Worm (Caenorhabditis elegans) whole organism, late embryonic: Measurements from ENCODE around the gene ace-3.

Source experiments
- C08G9.2 ChIP-seq: sonication (generic microtip); optimal IDR thresholded peaks from 2 replicates; lab custom pipeline; 2016; ENCODE audit warnings: mild to moderate bottlenecking, missing genetic modification characterization, moderate library complexity, missing compliant biosample characterization
- F13H6.1 ChIP-seq: sonication (generic microtip); optimal IDR thresholded peaks from 2 replicates; lab custom pipeline; 2016; ENCODE audit warnings: missing genetic modification characterization, missing compliant biosample characterization
- K02D7.2 ChIP-seq: sonication (generic microtip); optimal IDR thresholded peaks from 2 replicates; lab custom pipeline; 2017; ENCODE audit warnings: mild to moderate bottlenecking, missing genetic modification characterization, missing compliant biosample characterization
- K09A11.1 ChIP-seq: sonication (generic microtip); optimal IDR thresholded peaks from 2 replicates; lab custom pipeline; 2017; ENCODE audit warnings: antibody characterized with exemption, mild to moderate bottlenecking, missing genetic modification characterization, missing compliant biosample characterization; ENCODE audit not compliant: insufficient read depth
- T23F11.4 ChIP-seq: fragments of 200-800 bp; sonication (Bioruptor generic); optimal IDR thresholded peaks from 2 replicates; lab custom pipeline; 2018; ENCODE audit warnings: mild to moderate bottlenecking, missing genetic modification characterization, missing compliant biosample characterization
- ahr-1 ChIP-seq: sonication (generic microtip); optimal IDR thresholded peaks from 2 replicates; lab custom pipeline; 2016; ENCODE audit warnings: missing genetic modification characterization, missing compliant biosample characterization
- ama-1 ChIP-seq: fragments of 150-350 bp; optimal IDR thresholded peaks from 2 replicates; lab custom pipeline; 2014
- ceh-14 ChIP-seq: sonication (generic microtip); optimal IDR thresholded peaks from 2 replicates; lab custom pipeline; 2016; ENCODE audit warnings: missing genotype, missing genetic modification characterization, missing compliant biosample characterization
- ceh-19 ChIP-seq: fragments of 200-800 bp; sonication (Bioruptor generic); optimal IDR thresholded peaks from 2 replicates; lab custom pipeline; 2018; ENCODE audit warnings: mild to moderate bottlenecking, missing genetic modification characterization, missing compliant biosample characterization
- ceh-22 ChIP-seq: sonication (generic microtip); optimal IDR thresholded peaks from 2 replicates; lab custom pipeline; 2017; ENCODE audit warnings: missing biosample characterization, missing genetic modification characterization
- ceh-24 ChIP-seq: sonication (generic microtip); optimal IDR thresholded peaks from 2 replicates; lab custom pipeline; 2016; ENCODE audit warnings: mild to moderate bottlenecking, missing genetic modification characterization, missing compliant biosample characterization
- ceh-30 ChIP-seq: fragments of 150-350 bp; optimal IDR thresholded peaks from 2 replicates; lab custom pipeline; 2014; ENCODE audit warnings: missing biosample characterization, missing genetic modification characterization
- ceh-31 ChIP-seq: sonication (generic microtip); optimal IDR thresholded peaks from 2 replicates; lab custom pipeline; 2016; ENCODE audit warnings: missing genetic modification characterization, missing compliant biosample characterization
- ceh-34 ChIP-seq: sonication (generic microtip); optimal IDR thresholded peaks from 2 replicates; lab custom pipeline; 2016; ENCODE audit warnings: mild to moderate bottlenecking, missing genetic modification characterization, missing compliant biosample characterization
- ceh-45 ChIP-seq: fragments of 200-800 bp; sonication (Bioruptor generic); IDR thresholded peaks from 2 replicates; pipeline ENCODE4 v1.3.6; 2022; ENCODE audit warnings: missing genetic modification reagents, missing genetic modification characterization, missing compliant biosample characterization
- ceh-6 ChIP-seq: fragments of 200-800 bp; sonication (Bioruptor generic); optimal IDR thresholded peaks from 2 replicates; lab custom pipeline; 2018; ENCODE audit warnings: mild to moderate bottlenecking, missing genetic modification characterization, missing compliant biosample characterization
- ceh-9 ChIP-seq: sonication (generic microtip); optimal IDR thresholded peaks from 2 replicates; lab custom pipeline; 2016; ENCODE audit warnings: mild to moderate bottlenecking, missing genetic modification characterization, inconsistent platforms, missing compliant biosample characterization
- dmd-4 ChIP-seq: sonication (generic microtip); optimal IDR thresholded peaks from 2 replicates; lab custom pipeline; 2016; ENCODE audit warnings: borderline replicate concordance, missing genetic modification characterization, missing compliant biosample characterization
- elt-2 ChIP-seq: sonication (generic microtip); optimal IDR thresholded peaks from 2 replicates; lab custom pipeline; 2016; ENCODE audit warnings: missing genetic modification reagents, missing genetic modification characterization, missing compliant biosample characterization
- ets-4 ChIP-seq: sonication (generic microtip); optimal IDR thresholded peaks from 2 replicates; lab custom pipeline; 2016; ENCODE audit warnings: missing genetic modification characterization, missing compliant biosample characterization
- eyg-1 ChIP-seq: sonication (generic microtip); optimal IDR thresholded peaks from 2 replicates; lab custom pipeline; 2016; ENCODE audit warnings: missing genotype, missing genetic modification characterization, missing compliant biosample characterization
- fax-1 ChIP-seq: sonication (generic microtip); optimal IDR thresholded peaks from 2 replicates; lab custom pipeline; 2016; ENCODE audit warnings: missing genotype, missing genetic modification characterization, missing compliant biosample characterization
- fkh-10 ChIP-seq: fragments of 150-350 bp; optimal IDR thresholded peaks from 2 replicates; lab custom pipeline; 2014; ENCODE audit warnings: missing biosample characterization, missing genetic modification reagents, missing genetic modification characterization
- fkh-6 ChIP-seq: sonication (generic microtip); optimal IDR thresholded peaks from 2 replicates; lab custom pipeline; 2016; ENCODE audit warnings: missing genetic modification characterization, missing compliant biosample characterization
- gmeb-2 ChIP-seq: sonication (generic microtip); optimal IDR thresholded peaks from 2 replicates; lab custom pipeline; 2016; ENCODE audit warnings: missing genetic modification characterization, inconsistent platforms, missing compliant biosample characterization
- hlh-8 ChIP-seq: sonication (generic microtip); optimal IDR thresholded peaks from 2 replicates; lab custom pipeline; 2016; ENCODE audit warnings: missing genotype, missing genetic modification characterization, missing compliant biosample characterization
- lim-6 ChIP-seq: sonication (generic microtip); optimal IDR thresholded peaks from 2 replicates; lab custom pipeline; 2016; ENCODE audit warnings: missing genetic modification characterization, missing compliant biosample characterization
- lin-11 ChIP-seq: fragments of 200-800 bp; sonication (Bioruptor generic); optimal IDR thresholded peaks from 2 replicates; lab custom pipeline; 2018; ENCODE audit warnings: mild to moderate bottlenecking, missing genetic modification characterization, missing compliant biosample characterization
- madf-2 ChIP-seq: sonication (generic microtip); optimal IDR thresholded peaks from 2 replicates; lab custom pipeline; 2017; ENCODE audit warnings: missing genetic modification characterization, missing compliant biosample characterization
- mec-3 ChIP-seq: sonication (generic microtip); optimal IDR thresholded peaks from 2 replicates; lab custom pipeline; 2016; ENCODE audit warnings: borderline replicate concordance, missing genetic modification characterization, missing compliant biosample characterization
- nhr-11 ChIP-seq: fragments of 150-350 bp; optimal IDR thresholded peaks from 2 replicates; lab custom pipeline; 2014; ENCODE audit warnings: missing biosample characterization, missing genetic modification characterization
- nhr-232 ChIP-seq: sonication (generic microtip); optimal IDR thresholded peaks from 2 replicates; lab custom pipeline; 2016; ENCODE audit warnings: missing genetic modification characterization, missing compliant biosample characterization
- npax-4 ChIP-seq: sonication (generic microtip); optimal IDR thresholded peaks from 2 replicates; lab custom pipeline; 2016; ENCODE audit warnings: missing genetic modification characterization, missing compliant biosample characterization
- pat-9 ChIP-seq: fragments of 200-800 bp; sonication (Bioruptor generic); optimal IDR thresholded peaks from 2 replicates; lab custom pipeline; 2018; ENCODE audit warnings: mild to moderate bottlenecking, missing genetic modification characterization, moderate library complexity, missing compliant biosample characterization
- pha-2 ChIP-seq: sonication (generic microtip); optimal IDR thresholded peaks from 2 replicates; lab custom pipeline; 2017; ENCODE audit warnings: mild to moderate bottlenecking, missing genetic modification characterization, missing compliant biosample characterization
- pha-4 ChIP-seq: fragments of 150-350 bp; optimal IDR thresholded peaks from 2 replicates; lab custom pipeline; 2018; ENCODE audit warnings: missing biosample characterization, missing genetic modification reagents, missing genetic modification characterization
- pqm-1 ChIP-seq: sonication (generic microtip); optimal IDR thresholded peaks from 2 replicates; lab custom pipeline; 2016; ENCODE audit warnings: missing genetic modification characterization, missing compliant biosample characterization
- pros-1 ChIP-seq: fragments of 150-350 bp; optimal IDR thresholded peaks from 2 replicates; lab custom pipeline; 2014; ENCODE audit warnings: missing biosample characterization, missing genetic modification reagents, missing genetic modification characterization
- ref-2 ChIP-seq: sonication (generic microtip); optimal IDR thresholded peaks from 2 replicates; lab custom pipeline; 2016; ENCODE audit warnings: missing genetic modification characterization, missing compliant biosample characterization
- rnt-1 ChIP-seq: sonication (generic microtip); optimal IDR thresholded peaks from 2 replicates; lab custom pipeline; 2016; ENCODE audit warnings: missing genetic modification characterization, missing compliant biosample characterization
- sdc-2 ChIP-seq: sonication (generic microtip); optimal IDR thresholded peaks from 2 replicates; lab custom pipeline; 2016; ENCODE audit warnings: missing genotype, missing genetic modification characterization, missing compliant biosample characterization
- sox-4 ChIP-seq: sonication (generic microtip); optimal IDR thresholded peaks from 2 replicates; lab custom pipeline; 2017; ENCODE audit warnings: mild to moderate bottlenecking, missing genetic modification characterization, inconsistent platforms, missing compliant biosample characterization
- tbx-7 ChIP-seq: sonication (generic microtip); optimal IDR thresholded peaks from 2 replicates; lab custom pipeline; 2016; ENCODE audit warnings: missing genotype, missing genetic modification characterization, missing compliant biosample characterization
- ttx-3 ChIP-seq: sonication (generic microtip); optimal IDR thresholded peaks from 2 replicates; lab custom pipeline; 2016; ENCODE audit warnings: missing genetic modification reagents, missing genetic modification characterization, missing compliant biosample characterization
- unc-3 ChIP-seq, 2 experiments: fragments of 200-800 bp in 1 of 2; sonication (Bioruptor generic) in 1 of 2; sonication (generic microtip) in 1 of 2; conservative IDR thresholded peaks in 1 of 2; optimal IDR thresholded peaks in 1 of 2; 2 replicates each; pipeline versions ENCODE4 v1.3.6 to Lab custom; 2016 to 2022; ENCODE audit warnings: missing compliant biosample characterization in 2 of 2, missing genetic modification characterization in 2 of 2, missing genetic modification reagents in 1 of 2
- unc-55 ChIP-seq: sonication (generic microtip); optimal IDR thresholded peaks from 2 replicates; lab custom pipeline; 2017; ENCODE audit warnings: missing biosample characterization, missing genetic modification reagents, missing genetic modification characterization
- unc-86 ChIP-seq: sonication (generic microtip); optimal IDR thresholded peaks from 2 replicates; lab custom pipeline; 2016; ENCODE audit warnings: missing genetic modification characterization, missing compliant biosample characterization
- zip-5 ChIP-seq: sonication (generic microtip); optimal IDR thresholded peaks from 2 replicates; lab custom pipeline; 2016; ENCODE audit warnings: missing genetic modification characterization, missing compliant biosample characterization
- ztf-16 ChIP-seq: sonication (generic microtip); optimal IDR thresholded peaks from 2 replicates; lab custom pipeline; 2017; ENCODE audit warnings: missing genetic modification characterization, missing compliant biosample characterization

The ace-3 gene

DNA sequence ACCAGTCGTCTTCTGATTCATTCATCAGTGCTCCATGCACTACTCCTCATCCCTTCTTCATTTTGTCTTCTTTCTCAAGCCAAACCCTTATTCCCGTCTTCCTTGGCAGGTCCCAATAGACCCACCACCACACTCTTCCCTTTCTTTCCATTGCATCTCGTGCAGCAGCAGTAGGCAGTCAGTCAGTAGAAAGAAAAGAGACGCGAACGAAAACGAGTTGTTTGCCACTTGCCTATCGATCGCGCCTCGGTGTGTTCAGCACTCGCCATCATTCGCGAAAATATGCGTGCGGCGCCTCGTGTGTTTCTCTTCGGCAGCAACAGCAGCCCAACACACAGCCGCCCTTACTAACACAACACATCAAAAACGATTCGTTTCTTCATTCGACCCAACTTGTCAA is 44.1 kb downstream of the ace-3 start (continued):
- TF ChIP-seq K09A11.1 (tag; lab: Kevin White, UChicago) (no peak), nhr-11 (no peak), madf-2 (tag; lab: Kevin White, UChicago) (peak; percentile 99), fkh-6 (tag; lab: Kevin White, UChicago) (no peak), dmd-4 (tag; lab: Kevin White, UChicago) (peak; percentile 28), ttx-3 (tag; lab: Kevin White, UChicago) (no peak), ceh-14 (tag; lab: Kevin White, UChicago) (no peak), ceh-6 (GFP tag; lab: Kevin White, UChicago) (peak; percentile 8), nhr-232 (tag; lab: Kevin White, UChicago) (no peak), pros-1 (tag; lab: Kevin White, UChicago) (no peak), pha-2 (tag; lab: Kevin White, UChicago) (no peak), F13H6.1 (tag; lab: Kevin White, UChicago) (no peak), T23F11.4 (GFP tag; lab: Kevin White, UChicago) (no peak), ceh-34 (tag; lab: Kevin White, UChicago) (peak; percentile 49), rnt-1 (tag; lab: Kevin White, UChicago) (no peak), fax-1 (tag; lab: Kevin White, UChicago) (no peak), unc-3 (GFP tag; conservative IDR thresholded peaks at IDR 0.05; lab: Robert Waterston, UW) (no peak), unc-3 (tag; optimal IDR thresholded peaks at IDR 0.05; lab: Kevin White, UChicago) (no peak), ets-4 (no peak), tbx-7 (tag; lab: Kevin White, UChicago) (no peak), unc-55 (GFP tag; lab: Kevin White, UChicago) (no peak), eyg-1 (no peak), pha-4 (no peak)

DNA sequence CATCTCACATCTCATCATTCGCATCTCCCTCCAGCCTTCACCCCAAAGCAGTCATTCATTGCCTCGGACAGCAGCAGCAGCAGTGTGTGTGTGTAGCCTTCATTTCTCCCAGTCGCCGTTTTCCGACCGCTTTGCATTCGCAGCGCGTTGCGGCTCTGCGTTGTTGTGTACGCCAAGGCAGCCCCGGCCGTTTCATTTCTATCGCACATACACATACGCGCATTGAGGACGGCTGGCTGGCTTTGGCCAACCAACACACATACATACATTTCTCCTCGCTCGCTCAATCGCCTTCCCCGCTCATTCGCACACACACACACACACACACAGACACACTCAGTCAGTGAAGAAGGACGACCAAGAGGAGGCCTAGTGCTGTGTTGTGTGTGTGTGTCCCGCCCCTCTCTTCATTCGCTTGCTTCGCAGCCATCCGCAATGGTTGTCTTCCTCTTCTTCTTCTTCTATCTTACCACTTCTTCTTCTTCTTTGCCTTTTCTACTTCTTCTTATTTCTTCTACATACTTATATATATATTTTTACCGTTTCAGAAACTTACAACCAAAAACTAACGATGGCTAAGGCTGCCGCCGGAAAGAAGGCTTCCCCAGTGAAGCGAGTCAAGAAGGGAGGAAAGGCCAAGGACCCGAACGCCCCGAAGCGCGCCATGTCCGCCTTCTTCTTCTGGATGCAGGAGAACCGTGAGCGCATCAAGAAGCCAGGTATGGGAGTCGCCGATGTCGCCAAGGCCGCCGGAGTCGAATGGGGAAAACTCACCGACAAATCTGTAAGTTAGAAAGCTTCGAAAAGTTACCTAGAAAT is 44.9 kb downstream of the ace-3 start, which contains the start of gene hmg-1.1:
Gene hmg-1.1, plus strand, starts transcription at position 549 of the 819 bp plus-strand sequence.
- no peak for TF ChIP-seq ceh-45 (GFP tag; lab: Robert Waterston, UW)
- TF ChIP-seq lim-6 (tag; lab: Kevin White, UChicago), result no peak
- peak; percentile 58 for TF ChIP-seq ets-4
- TF ChIP-seq C08G9.2, result no peak
- TF ChIP-seq rnt-1 (tag; lab: Kevin White, UChicago), result peak; percentile 91
- TF ChIP-seq ama-1 (lab: Kevin White, UChicago), result peak; percentile 48
- no peak for TF ChIP-seq zip-5 (tag; lab: Kevin White, UChicago)
- TF ChIP-seq lin-11 (tag; lab: Kevin White, UChicago), result peak; percentile 19
- TF ChIP-seq fax-1 (tag; lab: Kevin White, UChicago), result no peak
- TF ChIP-seq T23F11.4 (GFP tag; lab: Kevin White, UChicago), result no peak
- TF ChIP-seq ceh-24, result no peak
- peak; percentile 85 for TF ChIP-seq ceh-19 (GFP tag; lab: Kevin White, UChicago)
- no peak for TF ChIP-seq eyg-1
- TF ChIP-seq nhr-11, result no peak
- peak; percentile 87 for TF ChIP-seq ceh-31 (tag; lab: Kevin White, UChicago)
- TF ChIP-seq npax-4, result no peak
- no peak for TF ChIP-seq fkh-10 (GFP tag; lab: Kevin White, UChicago)
- TF ChIP-seq nhr-232 (tag; lab: Kevin White, UChicago), result peak; percentile 26
- TF ChIP-seq pqm-1 (tag; lab: Kevin White, UChicago), result no peak
- TF ChIP-seq ahr-1 (tag; lab: Kevin White, UChicago), result no peak
- no peak for TF ChIP-seq ceh-9 (tag; lab: Kevin White, UChicago)
- TF ChIP-seq unc-86, result no peak
- peak; percentile 74 for TF ChIP-seq ceh-22 (tag; lab: Kevin White, UChicago)
- peak; percentile 47 for TF ChIP-seq sdc-2 (tag; lab: Kevin White, UChicago)
- no peak for TF ChIP-seq ceh-30 (tag; lab: Kevin White, UChicago)
- TF ChIP-seq pha-2 (tag; lab: Kevin White, UChicago), result peak; percentile 39
- TF ChIP-seq pha-4, result no peak
- TF ChIP-seq ztf-16, result peak; percentile 5
- TF ChIP-seq fkh-6 (tag; lab: Kevin White, UChicago), result no peak
- peak; percentile 15 for TF ChIP-seq mec-3 (tag; lab: Kevin White, UChicago)
- peak; percentile 19 for TF ChIP-seq hlh-8
- TF ChIP-seq K02D7.2 (tag; lab: Kevin White, UChicago), result no peak
- peak; percentile 84 for TF ChIP-seq ref-2 (tag; lab: Kevin White, UChicago)
- TF ChIP-seq pat-9, result no peak
- TF ChIP-seq sox-4 (tag; lab: Kevin White, UChicago), result peak; percentile 26
- no peak for TF ChIP-seq gmeb-2
- TF ChIP-seq elt-2 (tag; lab: Kevin White, UChicago), result peak; percentile 37
